Fruit fly (Drosophila melanogaster): Measurements from ENCODE around the gene GstT3.

GstT3 gene

dm6 chrX:20498989-20499388 is 31.7 kb downstream of the GstT3 start:
- TF ChIP-seq CG17801 (GFP tag; optimal IDR thresholded peaks at IDR 0.05; ENCODE audit: partially characterized antibody), result no peak

dm6 chrX:20499802-20500201 is 32.5 kb downstream of the GstT3 start:
- no peak for TF ChIP-seq CG17801 (GFP tag; optimal IDR thresholded peaks at IDR 0.05; ENCODE audit: partially characterized antibody)

- no peak for TF ChIP-seq CG17801 (GFP tag; optimal IDR thresholded peaks at IDR 0.05; ENCODE audit: partially characterized antibody)
These were observed 33.9 kb downstream of the GstT3 start for dm6 chrX:20501040-20501609.

dm6 chrX:20501640-20502039 is 34.4 kb downstream of the GstT3 start:
- no peak for TF ChIP-seq CG17801 (GFP tag; optimal IDR thresholded peaks at IDR 0.05; ENCODE audit: partially characterized antibody)

- no peak for TF ChIP-seq CG17801 (GFP tag; optimal IDR thresholded peaks at IDR 0.05; ENCODE audit: partially characterized antibody)
These were observed 35.0 kb downstream of the GstT3 start for dm6 chrX:20502252-20502651.

- no peak for TF ChIP-seq CG17801 (GFP tag; optimal IDR thresholded peaks at IDR 0.05; ENCODE audit: partially characterized antibody)
These were observed 35.7 kb downstream of the GstT3 start for dm6 chrX:20502776-20503503.

- TF ChIP-seq CG17801 (GFP tag; optimal IDR thresholded peaks at IDR 0.05; ENCODE audit: partially characterized antibody), result no peak
These were observed 36.2 kb downstream of the GstT3 start for dm6 chrX:20503504-20503829.

dm6 chrX:20505897-20506296 is 38.6 kb downstream of the GstT3 start:
- TF ChIP-seq CG17801 (GFP tag; optimal IDR thresholded peaks at IDR 0.05; ENCODE audit: partially characterized antibody), result no peak

- no peak for TF ChIP-seq CG17801 (GFP tag; optimal IDR thresholded peaks at IDR 0.05; ENCODE audit: partially characterized antibody)
These were observed 40.5 kb downstream of the GstT3 start for dm6 chrX:20507785-20508184.

- TF ChIP-seq CG17801 (GFP tag; optimal IDR thresholded peaks at IDR 0.05; ENCODE audit: partially characterized antibody), result no peak
These were observed 42.5 kb downstream of the GstT3 start for dm6 chrX:20509535-20510424.

- TF ChIP-seq CG17801 (GFP tag; optimal IDR thresholded peaks at IDR 0.05; ENCODE audit: partially characterized antibody), result peak; percentile 51
These were observed 43.3 kb downstream of the GstT3 start, which contains the start of gene RhoGAP19D for dm6 chrX:20510540-20510939. RhoGAP19D (minus strand) TSS chrX:20510694.

- peak; percentile 43 for TF ChIP-seq CG17801 (GFP tag; optimal IDR thresholded peaks at IDR 0.05; ENCODE audit: partially characterized antibody)
These were observed 44.2 kb downstream of the GstT3 start, which contains the start of gene CG1812 for dm6 chrX:20511382-20511853. CG1812 (plus strand) TSS chrX:20511544.

- TF ChIP-seq CG17801 (GFP tag; optimal IDR thresholded peaks at IDR 0.05; ENCODE audit: partially characterized antibody), result no peak
These were observed 51.0 kb downstream of the GstT3 start for dm6 chrX:20518210-20518609.

dm6 chrX:20519049-20519448 is 51.8 kb downstream of the GstT3 start:
- no peak for TF ChIP-seq CG17801 (GFP tag; optimal IDR thresholded peaks at IDR 0.05; ENCODE audit: partially characterized antibody)

All from ovary, adult (tissue).